Worm (Caenorhabditis elegans) whole organism, L1 larva: ENCODE results near the gene K04C2.5.
A peak's percentile ranks its signal among the peaks of the same experiment; 100 is the strongest.

Experiments
- F16B12.6 ChIP-seq: fragments of 150-350 bp; optimal IDR thresholded peaks from 2 replicates; lab custom pipeline; 2014; ENCODE audit warnings: missing biosample characterization, missing genetic modification characterization
- aly-2 ChIP-seq: fragments of 150-350 bp; optimal IDR thresholded peaks from 2 replicates; lab custom pipeline; 2014; ENCODE audit warnings: missing biosample characterization, missing genetic modification characterization
- blmp-1 ChIP-seq: fragments of 150-350 bp; optimal IDR thresholded peaks from 2 replicates; lab custom pipeline; 2014; ENCODE audit warnings: missing biosample characterization, missing genetic modification characterization
- ceh-8 ChIP-seq: fragments of 200-800 bp; sonication (Bioruptor generic); optimal IDR thresholded peaks from 2 replicates; lab custom pipeline; 2018; ENCODE audit warnings: mild to moderate bottlenecking, missing genetic modification characterization, moderate library complexity, missing compliant biosample characterization
- ceh-82 ChIP-seq, 3 experiments: fragments of 150-350 bp in 1 of 3; sonication (generic microtip) in 2 of 3; optimal IDR thresholded peaks; 2 replicates each; lab custom pipeline; 2014 to 2017; ENCODE audit warnings: missing biosample characterization in 3 of 3, missing genetic modification characterization in 3 of 3
- ceh-90 ChIP-seq: sonication (generic microtip); optimal IDR thresholded peaks from 2 replicates; lab custom pipeline; 2016; ENCODE audit warnings: missing genetic modification characterization, missing compliant biosample characterization
- dpl-1 ChIP-seq, 3 experiments: fragments of 150-350 bp in 2 of 3; sonication (generic microtip) in 1 of 3; optimal IDR thresholded peaks; 2 replicates each; lab custom pipeline; 2014 to 2017; ENCODE audit warnings: missing biosample characterization in 3 of 3, missing genetic modification characterization in 3 of 3, missing genetic modification reagents in 3 of 3
- efl-1 ChIP-seq, 4 experiments: fragments of 150-350 bp; optimal IDR thresholded peaks in 3 of 4; peaks in 1 of 4; 1 replicate in 1 of 4; 2 replicates in 3 of 4; lab custom pipeline; 2014; ENCODE audit warnings: missing biosample characterization in 2 of 4, missing genetic modification characterization in 2 of 4, missing genetic modification reagents in 2 of 4
- egl-13 ChIP-seq: sonication (generic microtip); optimal IDR thresholded peaks from 2 replicates; lab custom pipeline; 2016; ENCODE audit warnings: missing genotype, missing genetic modification reagents, missing genetic modification characterization, missing compliant biosample characterization
- egl-27 ChIP-seq, 2 experiments: fragments of 150-350 bp in 1 of 2; sonication (generic microtip); optimal IDR thresholded peaks; 3 replicates each; lab custom pipeline; 2017 to 2018; ENCODE audit warnings: missing biosample characterization in 2 of 2, missing genetic modification characterization in 2 of 2, missing genetic modification reagents in 2 of 2
- elt-2 ChIP-seq: sonication (generic microtip); optimal IDR thresholded peaks from 2 replicates; lab custom pipeline; 2016; ENCODE audit warnings: missing genetic modification characterization, mild to moderate bottlenecking, inconsistent platforms, missing compliant biosample characterization, missing genetic modification reagents
- fkh-10 ChIP-seq: sonication (generic microtip); optimal IDR thresholded peaks from 2 replicates; lab custom pipeline; 2017; ENCODE audit warnings: missing biosample characterization, missing genetic modification reagents, missing genetic modification characterization
- fkh-4 ChIP-seq: sonication (generic microtip); optimal IDR thresholded peaks from 2 replicates; lab custom pipeline; 2016; ENCODE audit warnings: missing compliant biosample characterization, missing genetic modification characterization, borderline replicate concordance
- hlh-4 ChIP-seq: sonication (generic microtip); optimal IDR thresholded peaks from 2 replicates; lab custom pipeline; 2016; ENCODE audit warnings: mild to moderate bottlenecking, missing genetic modification characterization, missing compliant biosample characterization
- hpl-2 ChIP-seq: fragments of 150-350 bp; optimal IDR thresholded peaks from 2 replicates; lab custom pipeline; 2014; ENCODE audit warnings: missing biosample characterization, missing genetic modification reagents, missing genetic modification characterization
- irx-1 ChIP-seq: sonication (generic microtip); optimal IDR thresholded peaks from 2 replicates; lab custom pipeline; 2016; ENCODE audit warnings: missing genetic modification characterization, missing compliant biosample characterization
- jun-1 ChIP-seq: fragments of 150-350 bp; optimal IDR thresholded peaks from 2 replicates; lab custom pipeline; 2014; ENCODE audit warnings: missing biosample characterization, missing genetic modification reagents, missing genetic modification characterization
- lin-13 ChIP-seq: fragments of 150-350 bp; optimal IDR thresholded peaks from 2 replicates; lab custom pipeline; 2014; ENCODE audit warnings: missing biosample characterization, missing genetic modification reagents, missing genetic modification characterization
- lin-14 ChIP-seq: fragments of 200-800 bp; sonication (Bioruptor generic); optimal IDR thresholded peaks from 2 replicates; lab custom pipeline; 2018; ENCODE audit warnings: mild to moderate bottlenecking, missing genetic modification characterization, moderate library complexity, missing compliant biosample characterization
- lin-35 ChIP-seq, 2 experiments: fragments of 150-350 bp; optimal IDR thresholded peaks; 2 replicates each; lab custom pipeline; 2014; ENCODE audit warnings: missing biosample characterization in 2 of 2, missing genetic modification characterization in 2 of 2, missing genetic modification reagents in 2 of 2
- lir-3 ChIP-seq: sonication (generic microtip); optimal IDR thresholded peaks from 2 replicates; lab custom pipeline; 2016; ENCODE audit warnings: mild to moderate bottlenecking, missing genetic modification characterization, moderate library complexity, missing compliant biosample characterization; ENCODE audit not compliant: poor library complexity
- lsy-2 ChIP-seq, 2 experiments: fragments of 150-350 bp; optimal IDR thresholded peaks; 2 replicates each; lab custom pipeline; 2014; ENCODE audit warnings: missing biosample characterization in 2 of 2, missing genetic modification characterization in 2 of 2
- mab-9 ChIP-seq: fragments of 200-800 bp; sonication (Bioruptor generic); IDR thresholded peaks from 2 replicates; pipeline ENCODE4 v1.3.6; 2022; ENCODE audit warnings: missing genetic modification reagents, missing genetic modification characterization, missing compliant biosample characterization
- mdl-1 ChIP-seq, 2 experiments: fragments of 150-350 bp; optimal IDR thresholded peaks; 2 replicates each; lab custom pipeline; 2014 to 2017; ENCODE audit warnings: missing biosample characterization in 2 of 2, missing genetic modification characterization in 2 of 2, inconsistent platforms in 1 of 2
- mef-2 ChIP-seq: fragments of 150-350 bp; optimal IDR thresholded peaks from 2 replicates; lab custom pipeline; 2014; ENCODE audit warnings: missing biosample characterization, missing genetic modification characterization
- mep-1 ChIP-seq: fragments of 150-350 bp; optimal IDR thresholded peaks from 2 replicates; lab custom pipeline; 2014; ENCODE audit warnings: missing biosample characterization, missing genetic modification characterization
- nhr-12 ChIP-seq: sonication (generic microtip); optimal IDR thresholded peaks from 2 replicates; lab custom pipeline; 2017; ENCODE audit warnings: missing biosample characterization, missing genetic modification characterization
- nhr-19 ChIP-seq: fragments of 200-800 bp; sonication (Bioruptor generic); conservative IDR thresholded peaks from 2 replicates; pipeline ENCODE4 v1.3.6; 2022; ENCODE audit warnings: missing genetic modification characterization, missing compliant biosample characterization
- nhr-237 ChIP-seq: fragments of 150-350 bp; optimal IDR thresholded peaks from 2 replicates; lab custom pipeline; 2014; ENCODE audit warnings: missing biosample characterization, missing genetic modification characterization
- nhr-47 ChIP-seq: sonication (generic microtip); optimal IDR thresholded peaks from 2 replicates; lab custom pipeline; 2016; ENCODE audit warnings: mild to moderate bottlenecking, missing genetic modification characterization, moderate library complexity, missing compliant biosample characterization
- nhr-71 ChIP-seq: sonication (generic microtip); optimal IDR thresholded peaks from 2 replicates; lab custom pipeline; 2016; ENCODE audit warnings: mild to moderate bottlenecking, missing genetic modification characterization, moderate library complexity, missing compliant biosample characterization
- nhr-76 ChIP-seq: sonication (generic microtip); optimal IDR thresholded peaks from 2 replicates; lab custom pipeline; 2017; ENCODE audit warnings: missing biosample characterization, missing genetic modification characterization
- nhr-77 ChIP-seq: fragments of 150-350 bp; optimal IDR thresholded peaks from 2 replicates; lab custom pipeline; 2014; ENCODE audit warnings: missing biosample characterization, missing genetic modification characterization
- nhr-84 ChIP-seq: sonication (generic microtip); optimal IDR thresholded peaks from 2 replicates; lab custom pipeline; 2017; ENCODE audit warnings: missing biosample characterization, missing genetic modification characterization
- pqm-1 ChIP-seq: sonication (generic microtip); optimal IDR thresholded peaks from 3 replicates; lab custom pipeline; 2017; ENCODE audit warnings: missing biosample characterization, missing genetic modification characterization
- rnt-1 ChIP-seq: sonication (generic microtip); optimal IDR thresholded peaks from 2 replicates; lab custom pipeline; 2016; ENCODE audit warnings: mild to moderate bottlenecking, missing genetic modification characterization, moderate library complexity, missing compliant biosample characterization
- skn-1 ChIP-seq: fragments of 150-350 bp; optimal IDR thresholded peaks from 2 replicates; lab custom pipeline; 2014; ENCODE audit warnings: missing biosample characterization, missing genetic modification characterization
- sox-4 ChIP-seq: sonication (generic microtip); optimal IDR thresholded peaks from 2 replicates; lab custom pipeline; 2016; ENCODE audit warnings: missing genetic modification characterization, missing compliant biosample characterization
- sup-37 ChIP-seq: fragments of 200-800 bp; sonication (Bioruptor generic); optimal IDR thresholded peaks from 2 replicates; lab custom pipeline; 2018; ENCODE audit warnings: mild to moderate bottlenecking, missing genetic modification characterization, missing compliant biosample characterization
- swsn-7 ChIP-seq: sonication (generic microtip); optimal IDR thresholded peaks from 2 replicates; lab custom pipeline; 2016; ENCODE audit warnings: missing genetic modification characterization, missing compliant biosample characterization
- tbx-2 ChIP-seq: sonication (generic microtip); optimal IDR thresholded peaks from 2 replicates; lab custom pipeline; 2016; ENCODE audit warnings: missing genetic modification characterization, missing compliant biosample characterization
- tlp-1 ChIP-seq: fragments of 150-350 bp; optimal IDR thresholded peaks from 2 replicates; lab custom pipeline; 2014; ENCODE audit warnings: missing biosample characterization, missing genetic modification characterization
- unc-130 ChIP-seq: fragments of 150-350 bp; optimal IDR thresholded peaks from 2 replicates; lab custom pipeline; 2017; ENCODE audit warnings: missing biosample characterization, missing genetic modification characterization, inconsistent platforms
- unc-30 ChIP-seq: sonication (generic microtip); optimal IDR thresholded peaks from 2 replicates; lab custom pipeline; 2017; ENCODE audit warnings: missing biosample characterization, missing genetic modification characterization
- unc-62 ChIP-seq: fragments of 150-350 bp; optimal IDR thresholded peaks from 2 replicates; lab custom pipeline; 2014; ENCODE audit warnings: missing biosample characterization, missing genetic modification reagents, missing genetic modification characterization
- unc-86 ChIP-seq: sonication (generic microtip); optimal IDR thresholded peaks from 2 replicates; lab custom pipeline; 2016; ENCODE audit warnings: missing genetic modification characterization, missing compliant biosample characterization
- unc-98 ChIP-seq: fragments of 200-800 bp; sonication (Bioruptor generic); IDR thresholded peaks from 2 replicates; pipeline ENCODE4 v1.3.6; 2022; ENCODE audit warnings: missing genetic modification characterization, missing compliant biosample characterization
- vab-15 ChIP-seq: sonication (generic microtip); optimal IDR thresholded peaks from 2 replicates; lab custom pipeline; 2017; ENCODE audit warnings: missing genotype, mild to moderate bottlenecking, missing genetic modification characterization, missing compliant biosample characterization
- xbp-1 ChIP-seq: sonication (generic microtip); optimal IDR thresholded peaks from 2 replicates; lab custom pipeline; 2016; ENCODE audit warnings: missing genetic modification characterization, missing compliant biosample characterization
- zip-4 ChIP-seq: fragments of 200-800 bp; sonication (Bioruptor generic); optimal IDR thresholded peaks from 2 replicates; lab custom pipeline; 2018; ENCODE audit warnings: mild to moderate bottlenecking, missing genetic modification characterization, moderate library complexity, missing compliant biosample characterization
- ztf-11 ChIP-seq, 2 experiments: sonication (generic microtip); optimal IDR thresholded peaks; 2 replicates each; lab custom pipeline; 2016 to 2017; ENCODE audit warnings: missing genetic modification characterization in 2 of 2, missing biosample characterization in 1 of 2, missing compliant biosample characterization in 1 of 2

K04C2.5 gene

DNA sequence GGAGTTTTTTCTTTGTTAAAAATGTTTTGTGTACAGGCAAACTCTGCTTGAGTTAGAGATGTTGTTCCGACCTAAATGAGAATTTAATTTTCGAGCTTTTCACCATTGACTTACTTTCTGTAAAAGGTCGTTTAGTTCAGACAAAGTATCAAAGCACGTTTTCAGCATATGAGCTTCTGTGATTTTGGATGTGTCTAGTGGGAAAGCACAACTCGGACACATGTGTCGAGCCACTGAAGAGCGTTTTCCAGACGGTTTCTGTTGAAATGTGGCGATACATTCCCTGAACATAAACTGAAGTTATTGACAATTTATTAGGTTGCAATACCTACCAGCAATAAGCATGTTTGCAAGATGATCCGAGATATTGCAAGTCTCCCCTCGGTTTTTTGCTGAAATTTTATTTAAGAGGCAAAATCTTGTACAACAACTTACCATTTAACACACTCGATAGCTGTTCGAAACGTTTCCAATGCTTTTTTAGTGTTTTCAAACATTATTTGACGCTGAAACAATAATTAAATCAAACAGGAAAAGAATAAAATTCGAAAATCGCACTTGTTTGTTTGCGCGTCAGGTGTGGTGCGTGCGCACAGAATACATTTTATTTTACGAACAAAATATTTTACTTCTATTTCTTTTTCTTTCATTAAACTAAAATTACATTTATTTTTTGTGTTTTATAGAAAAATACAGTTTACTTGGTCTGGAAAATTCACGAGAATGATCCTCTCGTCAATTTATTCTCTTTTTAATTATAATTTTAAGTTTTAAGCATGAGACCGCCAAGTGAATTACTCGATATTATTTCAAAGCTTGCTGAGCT lies 2.2 kb downstream of the K04C2.5 start, which contains the start of the genes brd-1 and K04C2.2:
TSS of gene brd-1 (minus strand) at position 506 of the 826 bp plus-strand sequence.
TSS of gene K04C2.2 (plus strand) at position 776 of the 826 bp plus-strand sequence.
- TF ChIP-seq unc-130 (tag; lab: Kevin White, UChicago) (peak; percentile 1), ztf-11 (tag; optimal IDR thresholded peaks at IDR 0.05; lab: Kevin White, UChicago) (no peak), sup-37 (no peak), egl-13 (tag; lab: Kevin White, UChicago) (no peak), dpl-1 (GFP tag; optimal IDR thresholded peaks at IDR 0.05; lab: Kevin White, UChicago) (peak; percentile 53 to 83 (median 76)), tlp-1 (tag; lab: Kevin White, UChicago) (no peak), nhr-84 (tag; lab: Kevin White, UChicago) (no peak), nhr-19 (GFP tag; lab: Robert Waterston, UW) (no peak), skn-1 (tag; lab: Kevin White, UChicago) (peak; percentile 27), irx-1 (tag; lab: Kevin White, UChicago) (no peak), nhr-237 (no peak), zip-4 (GFP tag; lab: Kevin White, UChicago) (no peak), jun-1 (tag; lab: Kevin White, UChicago) (no peak), nhr-12 (no peak), unc-30 (tag; lab: Kevin White, UChicago) (no peak), efl-1 (optimal IDR thresholded peaks at IDR 0.05; lab: Kevin White, UChicago) (peak in 1 of 2 experiments; percentile 74), efl-1 (GFP tag; optimal IDR thresholded peaks at IDR 0.05 in 1 of 2; lab: Kevin White, UChicago) (peak; percentile 80 to 97), lin-13 (GFP tag; lab: Kevin White, UChicago) (no peak), vab-15 (no peak), fkh-10 (GFP tag; lab: Kevin White, UChicago) (no peak), blmp-1 (peak; percentile 42), mab-9 (GFP tag; lab: Robert Waterston, UW) (no peak), mdl-1 (tag; optimal IDR thresholded peaks at IDR 0.05; lab: Kevin White, UChicago) (no peak), unc-86 (tag; lab: Kevin White, UChicago) (no peak), pqm-1 (tag; lab: Kevin White, UChicago) (no peak), swsn-7 (tag; lab: Kevin White, UChicago) (peak; percentile 6), aly-2 (no peak), lin-35 (GFP tag; optimal IDR thresholded peaks at IDR 0.05; lab: Kevin White, UChicago) (peak; percentile 57 to 87), hlh-4 (tag; lab: Kevin White, UChicago) (no peak), tbx-2 (tag; lab: Kevin White, UChicago) (no peak), nhr-76 (tag; lab: Kevin White, UChicago) (no peak), mef-2 (no peak), lsy-2 (tag; optimal IDR thresholded peaks at IDR 0.05; lab: Kevin White, UChicago) (peak in 1 of 2 experiments; percentile 63), rnt-1 (no peak), egl-27 (tag; optimal IDR thresholded peaks at IDR 0.05; lab: Kevin White, UChicago) (no peak), ceh-82 (tag; optimal IDR thresholded peaks at IDR 0.05; lab: Kevin White, UChicago) (no peak), nhr-47 (tag; lab: Kevin White, UChicago) (peak; percentile 8), hpl-2 (GFP tag; lab: Kevin White, UChicago) (no peak), nhr-71 (tag; lab: Kevin White, UChicago) (peak; percentile 24), xbp-1 (no peak), lin-14 (no peak), ceh-8 (GFP tag; lab: Kevin White, UChicago) (no peak), unc-98 (GFP tag; lab: Robert Waterston, UW) (no peak), nhr-77 (tag; lab: Kevin White, UChicago) (no peak), lir-3 (tag; lab: Kevin White, UChicago) (no peak), fkh-4 (tag; lab: Kevin White, UChicago) (no peak), F16B12.6 (tag; lab: Kevin White, UChicago) (peak; percentile 79), sox-4 (tag; lab: Kevin White, UChicago) (no peak), elt-2 (tag; lab: Kevin White, UChicago) (no peak), ceh-90 (tag; lab: Kevin White, UChicago) (no peak), mep-1 (peak; percentile 52), unc-62 (no peak)
